Fruit fly (Drosophila melanogaster) whole organism, embryonic: ENCODE data around the gene pros.

Experiments used
- Abd-B ChIP-seq: fragments of 200-800 bp; sonication (Bioruptor generic); optimal IDR thresholded peaks from 2 replicates; lab custom pipeline; 2018; ENCODE audit warnings: missing biosample characterization, mild to moderate bottlenecking, missing genetic modification characterization, moderate library complexity
- BEAF-32 ChIP-seq: fragments of 200-800 bp; sonication (Bioruptor generic); optimal IDR thresholded peaks from 3 replicates; lab custom pipeline; 2017; ENCODE audit warnings: missing biosample characterization, missing genetic modification characterization, mild to moderate bottlenecking, moderate library complexity, missing genetic modification reagents
- Blimp-1 ChIP-seq: fragments of 200-800 bp; sonication (Bioruptor generic); optimal IDR thresholded peaks from 3 replicates; lab custom pipeline; 2018; ENCODE audit warnings: missing biosample characterization, missing genetic modification characterization, mild to moderate bottlenecking, moderate library complexity, missing genetic modification reagents
- CG10267 ChIP-seq: fragments of 200-800 bp; sonication (Bioruptor generic); optimal IDR thresholded peaks from 2 replicates; lab custom pipeline; 2018; ENCODE audit warnings: missing biosample characterization, mild to moderate bottlenecking, missing genetic modification characterization, moderate library complexity
- CG10321 ChIP-seq: fragments of 200-800 bp; sonication (Bioruptor generic); IDR thresholded peaks from 2 replicates; pipeline ENCODE4 v1.3.6; 2022; ENCODE audit warnings: missing biosample characterization, missing genetic modification characterization
- CG11085 ChIP-seq: fragments of 200-800 bp; sonication (Bioruptor generic); IDR thresholded peaks from 2 replicates; pipeline ENCODE4 v1.3.6; 2022; ENCODE audit warnings: missing biosample characterization, missing genetic modification characterization
- CG12391 ChIP-seq: fragments of 200-800 bp; sonication (Bioruptor generic); optimal IDR thresholded peaks from 3 replicates; lab custom pipeline; 2018; ENCODE audit warnings: missing biosample characterization, mild to moderate bottlenecking, missing genetic modification characterization, moderate library complexity
- CG12659 ChIP-seq: fragments of 200-800 bp; sonication (Bioruptor generic); optimal IDR thresholded peaks from 3 replicates; lab custom pipeline; 2017; ENCODE audit warnings: mild to moderate bottlenecking, missing biosample characterization, missing genetic modification reagents, missing genetic modification characterization
- CG13624 ChIP-seq: fragments of 200-800 bp; sonication (Bioruptor generic); optimal IDR thresholded peaks from 2 replicates; lab custom pipeline; 2016; ENCODE audit warnings: missing biosample characterization, missing genetic modification characterization
- CG15479 ChIP-seq: fragments of 200-800 bp; sonication (Bioruptor generic); optimal IDR thresholded peaks from 3 replicates; lab custom pipeline; 2019; ENCODE audit warnings: missing biosample characterization, mild to moderate bottlenecking, missing genetic modification characterization, moderate library complexity
- CG17186 ChIP-seq: fragments of 200-800 bp; sonication (Bioruptor generic); optimal IDR thresholded peaks from 3 replicates; lab custom pipeline; 2017; ENCODE audit warnings: missing biosample characterization, missing genetic modification reagents, missing genetic modification characterization
- CG17359 ChIP-seq: fragments of 200-800 bp; sonication (Bioruptor generic); optimal IDR thresholded peaks from 3 replicates; lab custom pipeline; 2018; ENCODE audit warnings: missing biosample characterization, mild to moderate bottlenecking, missing genetic modification characterization, moderate library complexity
- CG17385 ChIP-seq: fragments of 200-800 bp; sonication (Bioruptor generic); optimal IDR thresholded peaks from 3 replicates; lab custom pipeline; 2018; ENCODE audit warnings: missing biosample characterization, mild to moderate bottlenecking, missing genetic modification characterization
- CG17802 ChIP-seq: fragments of 200-800 bp; sonication (Bioruptor generic); optimal IDR thresholded peaks from 2 replicates; lab custom pipeline; 2018; ENCODE audit warnings: missing biosample characterization, mild to moderate bottlenecking, missing genetic modification characterization, moderate library complexity
- CG17829 ChIP-seq: fragments of 200-800 bp; optimal IDR thresholded peaks from 2 replicates; lab custom pipeline; 2019; ENCODE audit warnings: missing biosample characterization, mild to moderate bottlenecking, missing genetic modification characterization, moderate library complexity
- CG1832 ChIP-seq: fragments of 200-800 bp; sonication (Bioruptor generic); optimal IDR thresholded peaks from 2 replicates; lab custom pipeline; 2017; ENCODE audit warnings: missing biosample characterization, mild to moderate bottlenecking, missing genetic modification characterization, inconsistent platforms
- CG30431 ChIP-seq: fragments of 200-800 bp; sonication (Bioruptor generic); optimal IDR thresholded peaks from 2 replicates; lab custom pipeline; 2017; ENCODE audit warnings: missing biosample characterization, missing genetic modification characterization
- CG31224 ChIP-seq: fragments of 200-800 bp; sonication (Bioruptor generic); IDR thresholded peaks from 2 replicates; pipeline ENCODE4 v1.3.6; 2022; ENCODE audit warnings: missing biosample characterization, missing genetic modification characterization
- CG42726 ChIP-seq: fragments of 200-800 bp; sonication (Bioruptor generic); IDR thresholded peaks from 2 replicates; pipeline ENCODE4 v1.3.6; 2022; ENCODE audit warnings: missing biosample characterization, missing genetic modification characterization; ENCODE audit not compliant: partially characterized antibody
- CG43689 ChIP-seq: fragments of 200-800 bp; sonication (Bioruptor generic); IDR thresholded peaks from 2 replicates; pipeline ENCODE4 v1.3.6; 2022; ENCODE audit warnings: missing biosample characterization, missing genetic modification characterization
- CG6654 ChIP-seq: fragments of 200-800 bp; sonication (Bioruptor generic); optimal IDR thresholded peaks from 2 replicates; lab custom pipeline; 2017; ENCODE audit warnings: missing biosample characterization, mild to moderate bottlenecking, missing genetic modification characterization
- CG9932 ChIP-seq: fragments of 200-800 bp; sonication (Bioruptor generic); IDR thresholded peaks from 2 replicates; pipeline ENCODE4 v1.3.6; 2022; ENCODE audit warnings: missing biosample characterization, missing genetic modification characterization
- Dbx ChIP-seq: fragments of 200-800 bp; sonication (Bioruptor generic); IDR thresholded peaks from 3 replicates; pipeline ENCODE4 v1.3.6; 2022; ENCODE audit warnings: missing biosample characterization, missing genetic modification characterization
- E2f2 ChIP-seq: fragments of 200-800 bp; sonication (Bioruptor generic); IDR thresholded peaks from 2 replicates; pipeline ENCODE4 v1.3.6; 2022; ENCODE audit warnings: missing biosample characterization, missing genetic modification characterization
- HmgZ ChIP-seq: fragments of 200-800 bp; sonication (Bioruptor generic); optimal IDR thresholded peaks from 2 replicates; lab custom pipeline; 2018; ENCODE audit warnings: missing biosample characterization, mild to moderate bottlenecking, missing genetic modification characterization
- Hmr ChIP-seq: fragments of 200-800 bp; sonication (Bioruptor generic); optimal IDR thresholded peaks from 3 replicates; lab custom pipeline; 2017; ENCODE audit warnings: mild to moderate bottlenecking, missing biosample characterization, missing genetic modification reagents, missing genetic modification characterization
- Med ChIP-seq: fragments of 200-800 bp; sonication (Bioruptor generic); peaks from one replicate; lab custom pipeline; 2016; ENCODE audit warnings: missing biosample characterization, missing genetic modification characterization, mild to moderate bottlenecking, inconsistent platforms, moderate library complexity
- Opbp ChIP-seq: fragments of 200-800 bp; sonication (Bioruptor generic); IDR thresholded peaks from 3 replicates; pipeline ENCODE4 v1.3.6; 2022; ENCODE audit warnings: missing biosample characterization, missing genetic modification characterization; ENCODE audit not compliant: partially characterized antibody
- Rx ChIP-seq: fragments of 200-800 bp; sonication (Bioruptor generic); IDR thresholded peaks from 2 replicates; pipeline ENCODE4 v1.3.6; 2022; ENCODE audit warnings: missing biosample characterization, missing genetic modification characterization
- Scr ChIP-seq: fragments of 200-800 bp; sonication (Bioruptor generic); IDR thresholded peaks from 2 replicates; pipeline ENCODE4 v1.3.6; 2022; ENCODE audit warnings: missing biosample characterization, missing genetic modification characterization; ENCODE audit not compliant: partially characterized antibody
- Tbp ChIP-seq: fragments of >200 bp; optimal IDR thresholded peaks from 2 replicates; lab custom pipeline; 2018; ENCODE audit warnings: missing biosample characterization, missing genetic modification characterization
- Usf ChIP-seq: fragments of 200-800 bp; sonication (Bioruptor generic); optimal IDR thresholded peaks from 2 replicates; lab custom pipeline; 2017; ENCODE audit warnings: missing genotype, missing biosample characterization, missing genetic modification characterization
- YL-1 ChIP-seq: fragments of 200-800 bp; sonication (Bioruptor generic); optimal IDR thresholded peaks from 3 replicates; lab custom pipeline; 2017; ENCODE audit warnings: missing biosample characterization, mild to moderate bottlenecking, missing genetic modification characterization
- bbx ChIP-seq: fragments of 200-800 bp; sonication (Bioruptor generic); IDR thresholded peaks from 2 replicates; pipeline ENCODE4 v1.3.6; 2022; ENCODE audit warnings: missing biosample characterization, missing genetic modification characterization; ENCODE audit not compliant: partially characterized antibody
- cwo ChIP-seq: fragments of 200-800 bp; sonication (Bioruptor generic); optimal IDR thresholded peaks from 3 replicates; lab custom pipeline; 2017; ENCODE audit warnings: missing biosample characterization, missing genetic modification characterization, mild to moderate bottlenecking, moderate library complexity, missing genetic modification reagents
- dmrt11E ChIP-seq: fragments of 200-800 bp; sonication (Bioruptor generic); optimal IDR thresholded peaks from 3 replicates; lab custom pipeline; 2018; ENCODE audit warnings: missing biosample characterization, mild to moderate bottlenecking, missing genetic modification characterization, moderate library complexity
- fd3F ChIP-seq: fragments of 200-800 bp; sonication (Bioruptor generic); optimal IDR thresholded peaks from 2 replicates; lab custom pipeline; 2018; ENCODE audit warnings: missing biosample characterization, mild to moderate bottlenecking, missing genetic modification characterization, moderate library complexity
- fru ChIP-seq: fragments of >200 bp; optimal IDR thresholded peaks from 2 replicates; lab custom pipeline; 2017
- jing ChIP-seq: fragments of 200-800 bp; sonication (Bioruptor generic); optimal IDR thresholded peaks from 2 replicates; lab custom pipeline; 2018; ENCODE audit warnings: missing biosample characterization, mild to moderate bottlenecking, missing genetic modification characterization
- jumu ChIP-seq: fragments of 200-800 bp; sonication (Bioruptor generic); optimal IDR thresholded peaks from 3 replicates; lab custom pipeline; 2016; ENCODE audit warnings: missing biosample characterization, missing genetic modification characterization
- klu ChIP-seq: fragments of 200-800 bp; sonication (Bioruptor generic); IDR thresholded peaks from 2 replicates; pipeline ENCODE4 v1.3.6; 2022; ENCODE audit warnings: missing biosample characterization, missing genetic modification characterization
- mld ChIP-seq: fragments of 200-800 bp; sonication (Bioruptor generic); IDR thresholded peaks from 3 replicates; pipeline ENCODE4 v1.3.6; 2022; ENCODE audit warnings: missing biosample characterization, missing genetic modification characterization; ENCODE audit not compliant: partially characterized antibody
- phol ChIP-seq: fragments of 200-800 bp; sonication (Bioruptor generic); optimal IDR thresholded peaks from 3 replicates; lab custom pipeline; 2018; ENCODE audit warnings: missing biosample characterization, mild to moderate bottlenecking, missing genetic modification characterization, moderate library complexity
- pzg ChIP-seq: fragments of 200-800 bp; sonication (Bioruptor generic); optimal IDR thresholded peaks from 3 replicates; lab custom pipeline; 2018; ENCODE audit warnings: missing biosample characterization, mild to moderate bottlenecking, missing genetic modification characterization, moderate library complexity
- row ChIP-seq: fragments of 200-800 bp; sonication (Bioruptor generic); IDR thresholded peaks from 3 replicates; pipeline ENCODE4 v1.3.6; 2022; ENCODE audit warnings: missing biosample characterization, missing genetic modification characterization
- shn ChIP-seq: fragments of 200-800 bp; sonication (Bioruptor generic); optimal IDR thresholded peaks from 3 replicates; lab custom pipeline; 2016; ENCODE audit warnings: missing biosample characterization, missing genetic modification characterization
- slou ChIP-seq: fragments of 200-800 bp; sonication (Bioruptor generic); optimal IDR thresholded peaks from 3 replicates; lab custom pipeline; 2016; ENCODE audit warnings: missing biosample characterization, missing genetic modification characterization
- sna ChIP-seq: fragments of 200-800 bp; sonication (Bioruptor generic); IDR thresholded peaks from 2 replicates; pipeline ENCODE4 v1.3.6; 2022; ENCODE audit warnings: missing biosample characterization, missing genetic modification characterization; ENCODE audit not compliant: partially characterized antibody
- sug ChIP-seq: fragments of 200-800 bp; optimal IDR thresholded peaks from 2 replicates; lab custom pipeline; 2019; ENCODE audit warnings: missing biosample characterization, mild to moderate bottlenecking, missing genetic modification characterization, moderate library complexity

The pros gene

DNA sequence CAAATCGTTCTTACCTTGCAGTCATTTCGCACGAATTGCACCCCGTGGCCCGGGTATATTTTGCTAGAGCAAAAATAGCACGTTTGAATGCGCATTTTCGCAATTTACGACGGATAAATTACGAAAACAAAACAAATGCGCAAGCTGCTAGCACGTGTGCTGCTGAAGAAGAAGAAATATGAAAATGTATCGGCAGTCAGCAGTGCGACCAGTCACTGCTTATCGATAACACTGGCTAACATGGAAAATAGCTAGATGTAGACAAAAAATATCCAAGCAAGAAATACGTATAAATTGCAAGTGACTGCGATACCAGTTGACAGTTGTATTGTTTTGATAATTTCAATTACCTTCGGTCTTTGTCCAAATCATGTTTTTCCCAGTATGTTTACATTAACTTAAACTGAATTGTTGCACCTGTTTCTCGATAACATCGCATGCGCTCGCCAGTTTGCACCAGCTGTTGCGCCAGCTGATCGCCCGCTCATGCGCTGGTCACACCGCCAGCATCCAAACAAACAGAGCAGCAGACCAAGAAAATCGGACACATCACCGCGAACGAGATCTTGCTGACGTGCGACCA, 103.2 kb downstream of the pros start, which contains the start of the genes RpL24-like and CG5276 (continued):
- TF ChIP-seq pzg (GFP tag; lab: Kevin White, UChicago) (peak; percentile 90), phol (tag; lab: Kevin White, UChicago) (peak; percentile 58), CG10321 (GFP tag; lab: Robert Waterston, UW) (no peak), shn (no peak), Abd-B (GFP tag; lab: Kevin White, UChicago) (no peak), CG17829 (tag; lab: Kevin White, UChicago) (peak; percentile 47), jumu (no peak), CG9932 (GFP tag; lab: Robert Waterston, UW) (no peak), Hmr (GFP tag; lab: Kevin White, UChicago) (no peak), klu (no peak), CG42726 (GFP tag; lab: Robert Waterston, UW) (0 out of 2 replicates have a peak, but pooled peaks have one; percentile 18), dmrt11E (peak; percentile 0), E2f2 (GFP tag; lab: Robert Waterston, UW) (peak; percentile 55), CG11085 (no peak), bbx (GFP tag; lab: Robert Waterston, UW) (peak; percentile 34; the same call in 1 of the 2 replicates), CG10267 (peak; percentile 60), fru (lab: Kevin White, UChicago) (no peak), CG17385 (GFP tag; lab: Kevin White, UChicago) (peak; percentile 97), CG12659 (GFP tag; lab: Kevin White, UChicago) (peak; percentile 56), CG17802 (tag; lab: Kevin White, UChicago) (peak; percentile 84), Usf (GFP tag; lab: Kevin White, UChicago) (no peak), CG43689 (GFP tag; lab: Robert Waterston, UW) (no peak), Tbp (GFP tag; lab: Kevin White, UChicago) (peak; percentile 76), CG15479 (GFP tag; lab: Kevin White, UChicago) (peak; percentile 95), YL-1 (GFP tag; lab: Kevin White, UChicago) (peak; percentile 87), Med (GFP tag; lab: Kevin White, UChicago) (peak; percentile 39), CG17186 (peak; percentile 94), CG1832 (no peak), Dbx (GFP tag; lab: Robert Waterston, UW) (no peak), row (GFP tag; lab: Robert Waterston, UW) (peak; percentile 54), Rx (GFP tag; lab: Robert Waterston, UW) (no peak), CG12391 (tag; lab: Kevin White, UChicago) (peak; percentile 30), CG30431 (GFP tag; lab: Kevin White, UChicago) (no peak), CG17359 (tag; lab: Kevin White, UChicago) (no peak), sug (peak; percentile 57), HmgZ (tag; lab: Kevin White, UChicago) (peak; percentile 54), sna (GFP tag; lab: Robert Waterston, UW) (peak; percentile 59), cwo (GFP tag; lab: Kevin White, UChicago) (peak; percentile 66), fd3F (GFP tag; lab: Kevin White, UChicago) (no peak), CG31224 (GFP tag; lab: Robert Waterston, UW) (no peak), CG13624 (GFP tag; lab: Kevin White, UChicago) (peak; percentile 61), slou (GFP tag; lab: Kevin White, UChicago) (no peak), Scr (peak; percentile 63), Blimp-1 (GFP tag; lab: Kevin White, UChicago) (no peak), BEAF-32 (GFP tag; lab: Kevin White, UChicago) (peak; percentile 77), CG6654 (GFP tag; lab: Kevin White, UChicago) (no peak), Opbp (GFP tag; lab: Robert Waterston, UW) (0 out of 3 replicates have a peak, but pooled peaks have one; percentile 16), mld (GFP tag; lab: Robert Waterston, UW) (no peak), jing (no peak)
